Fruit fly (Drosophila melanogaster): ENCODE data around the gene CG7550.
A peak's percentile ranks its signal among the peaks of the same experiment; 100 is the strongest.

CG7550 gene

DNA sequence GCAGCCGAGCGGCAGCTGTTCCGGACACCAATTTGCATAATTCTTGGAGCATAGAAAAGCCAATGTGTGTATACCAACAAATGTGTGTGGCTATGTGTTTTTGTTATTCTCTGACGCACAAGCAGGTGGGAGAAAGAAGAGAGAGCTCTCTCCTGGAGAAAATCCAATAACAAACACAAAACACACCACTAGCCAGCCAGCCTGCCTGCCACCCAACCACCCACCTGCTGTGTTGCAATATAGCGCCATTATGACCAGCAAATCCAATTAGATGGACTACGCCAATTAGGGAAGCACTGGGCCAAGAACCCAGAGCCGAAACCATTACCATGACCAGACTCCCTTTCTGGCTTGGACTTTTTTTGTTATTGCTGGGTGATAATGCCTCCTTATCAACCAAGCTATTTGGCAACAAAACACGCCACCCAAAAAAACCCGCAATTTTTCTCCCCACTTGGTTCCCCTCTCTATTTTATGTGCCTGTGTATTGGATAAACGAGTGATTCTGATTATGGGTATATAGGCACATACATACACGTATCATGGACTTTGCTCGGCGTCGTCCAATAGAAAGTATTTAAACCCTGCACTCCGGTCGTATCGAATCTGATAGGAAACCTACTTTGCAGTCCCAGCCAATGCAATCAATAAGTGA, 4.2 kb upstream of the CG7550 start:
- peak; percentile 44 for TF ChIP-seq h (GFP tag; optimal IDR thresholded peaks at IDR 0.05)
- no peak for TF ChIP-seq sage (GFP tag; optimal IDR thresholded peaks at IDR 0.05)
- no peak for TF ChIP-seq pan (optimal IDR thresholded peaks at IDR 0.05)
- TF ChIP-seq Dfd (GFP tag; optimal IDR thresholded peaks at IDR 0.05): no peak
- TF ChIP-seq dmrt93B (GFP tag; optimal IDR thresholded peaks at IDR 0.05): no peak
- no peak for TF ChIP-seq Rel (GFP tag; optimal IDR thresholded peaks at IDR 0.05)
- peak; percentile 91 for TF ChIP-seq Rel (tag; optimal IDR thresholded peaks at IDR 0.05)
- TF ChIP-seq OdsH (GFP tag; optimal IDR thresholded peaks at IDR 0.05): peak; percentile 12
- TF ChIP-seq Vsx2 (GFP tag; optimal IDR thresholded peaks at IDR 0.05; ENCODE audit: partially characterized antibody): peak; percentile 23
- TF ChIP-seq Hr83 (GFP tag; optimal IDR thresholded peaks at IDR 0.05; ENCODE audit: poor library complexity, severe bottlenecking): peak; percentile 50
- TF ChIP-seq br (GFP tag; optimal IDR thresholded peaks at IDR 0.05): no peak
- no peak for TF ChIP-seq sv (GFP tag; optimal IDR thresholded peaks at IDR 0.05)
- TF ChIP-seq HLH106 (tag; optimal IDR thresholded peaks at IDR 0.05): peak; percentile 60
- peak; percentile 89 for TF ChIP-seq Hnf4 (GFP tag; optimal IDR thresholded peaks at IDR 0.05)

dm6 chr3L:8127712-8128210, 3.4 kb upstream of the CG7550 start, which contains the start of the genes Cds and Uba2:
TSS of gene Cds (plus strand) at chr3L:8127762.
TSS of gene Uba2 (minus strand) at chr3L:8127818.
- peak; percentile 95 for TF ChIP-seq HLH106 (tag; optimal IDR thresholded peaks at IDR 0.05)
- TF ChIP-seq Hr83 (GFP tag; optimal IDR thresholded peaks at IDR 0.05; ENCODE audit: poor library complexity, severe bottlenecking): no peak
- TF ChIP-seq woc (GFP tag; optimal IDR thresholded peaks at IDR 0.05): no peak
- peak; percentile 91 for TF ChIP-seq h (GFP tag; optimal IDR thresholded peaks at IDR 0.05)
- TF ChIP-seq Jra (GFP tag; optimal IDR thresholded peaks at IDR 0.05): peak; percentile 83
- TF ChIP-seq CG32264 (GFP tag; optimal IDR thresholded peaks at IDR 0.05): peak; percentile 67
- peak; percentile 91 for TF ChIP-seq CG9705 (GFP tag; optimal IDR thresholded peaks at IDR 0.05)
- TF ChIP-seq fru (GFP tag; optimal IDR thresholded peaks at IDR 0.05): peak; percentile 90
- TF ChIP-seq Rel (GFP tag; optimal IDR thresholded peaks at IDR 0.05): peak; percentile 83
- peak; percentile 84 for TF ChIP-seq Rel (tag; optimal IDR thresholded peaks at IDR 0.05)
- TF ChIP-seq psq (GFP tag; optimal IDR thresholded peaks at IDR 0.05): peak; percentile 91
- no peak for TF ChIP-seq lola (GFP tag; optimal IDR thresholded peaks at IDR 0.05)
- TF ChIP-seq Dif (GFP tag; optimal IDR thresholded peaks at IDR 0.05; ENCODE audit: partially characterized antibody): peak; percentile 32
- TF ChIP-seq Dfd (GFP tag; optimal IDR thresholded peaks at IDR 0.05): no peak
- peak; percentile 95 for TF ChIP-seq rgr (GFP tag; optimal IDR thresholded peaks at IDR 0.05)
- peak; percentile 83 for TF ChIP-seq ey (GFP tag; optimal IDR thresholded peaks at IDR 0.05)
- peak; percentile 87 for TF ChIP-seq Hnf4 (GFP tag; optimal IDR thresholded peaks at IDR 0.05)
- TF ChIP-seq Vsx2 (GFP tag; optimal IDR thresholded peaks at IDR 0.05; ENCODE audit: partially characterized antibody): peak; percentile 90
- TF ChIP-seq jim (GFP tag; optimal IDR thresholded peaks at IDR 0.05): peak; percentile 28
- TF ChIP-seq brk (GFP tag; optimal IDR thresholded peaks at IDR 0.05): no peak
- TF ChIP-seq GATAd (GFP tag; optimal IDR thresholded peaks at IDR 0.05): peak; percentile 80
- TF ChIP-seq dsf (GFP tag; optimal IDR thresholded peaks at IDR 0.05; ENCODE audit: borderline replicate concordance): peak; percentile 75
- TF ChIP-seq Mio (GFP tag; optimal IDR thresholded peaks at IDR 0.05): no peak
- no peak for TF ChIP-seq Hr78 (GFP tag; optimal IDR thresholded peaks at IDR 0.05)
- peak; percentile 87 for TF ChIP-seq dmrt93B (GFP tag; optimal IDR thresholded peaks at IDR 0.05)
- TF ChIP-seq sage (GFP tag; optimal IDR thresholded peaks at IDR 0.05): peak; percentile 80
- TF ChIP-seq OdsH (GFP tag; optimal IDR thresholded peaks at IDR 0.05): peak; percentile 88
- peak; percentile 39 for TF ChIP-seq Myc (optimal IDR thresholded peaks at IDR 0.05)
- peak in 1 of 2 experiments; percentile 95 for TF ChIP-seq foxo (GFP tag; optimal IDR thresholded peaks at IDR 0.05)
- TF ChIP-seq sv (GFP tag; optimal IDR thresholded peaks at IDR 0.05): peak; percentile 85
- peak; percentile 83 for TF ChIP-seq br (GFP tag; optimal IDR thresholded peaks at IDR 0.05)
- peak; percentile 92 for TF ChIP-seq Sp1 (GFP tag; optimal IDR thresholded peaks at IDR 0.05)
- no peak for TF ChIP-seq Abd-B (GFP tag; optimal IDR thresholded peaks at IDR 0.05)
- TF ChIP-seq N (GFP tag; optimal IDR thresholded peaks at IDR 0.05): no peak
- no peak for TF ChIP-seq pan (optimal IDR thresholded peaks at IDR 0.05)

DNA sequence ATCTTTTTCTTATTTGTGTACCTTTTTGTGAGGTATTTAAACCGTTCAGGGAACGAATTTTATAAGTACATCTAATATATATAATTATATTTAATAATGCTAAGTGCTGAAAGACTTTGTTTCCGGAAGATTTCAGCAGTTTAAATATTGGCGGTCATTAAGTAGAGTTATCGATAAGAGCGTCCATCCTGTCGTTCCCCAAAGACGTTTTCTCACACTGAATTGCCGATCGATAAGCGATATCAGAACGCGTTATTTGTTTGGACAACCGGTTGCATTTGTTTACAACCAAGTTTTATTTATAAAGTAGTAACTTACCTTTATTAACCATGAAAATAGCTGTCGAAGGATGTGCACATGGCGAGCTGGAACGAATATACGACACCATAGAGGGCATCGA, 2.7 kb downstream of the CG7550 start, which contains the start of gene ldbr:
Gene ldbr, plus strand, starts transcription at position 238 of the 400 bp plus-strand sequence.
- peak in 1 of 2 experiments; percentile 44 for TF ChIP-seq foxo (GFP tag; optimal IDR thresholded peaks at IDR 0.05)
- TF ChIP-seq Sp1 (GFP tag; optimal IDR thresholded peaks at IDR 0.05): peak; percentile 21
- no peak for TF ChIP-seq dl (GFP tag; optimal IDR thresholded peaks at IDR 0.05; ENCODE audit: insufficient read depth in 1 of 2, partially characterized antibody in 2 of 2)
- TF ChIP-seq rgr (GFP tag; optimal IDR thresholded peaks at IDR 0.05): peak; percentile 30
- no peak for TF ChIP-seq usp (GFP tag; optimal IDR thresholded peaks at IDR 0.05)
- no peak for TF ChIP-seq fru (GFP tag; optimal IDR thresholded peaks at IDR 0.05)
- peak; percentile 3 for TF ChIP-seq br (GFP tag; optimal IDR thresholded peaks at IDR 0.05)

All from whole organism, wandering third instar larva.